Worm (Caenorhabditis elegans) whole organism, L2 larva: Measurements from ENCODE around the gene cutl-27.

Experiments
- alr-1 ChIP-seq: fragments of 150-350 bp; optimal IDR thresholded peaks from 2 replicates; lab custom pipeline; 2014; ENCODE audit warnings: missing biosample characterization, missing genetic modification characterization
- dmd-4 ChIP-seq: sonication (generic microtip); optimal IDR thresholded peaks from 2 replicates; lab custom pipeline; 2017; ENCODE audit warnings: missing biosample characterization, missing genetic modification characterization
- egl-27 ChIP-seq: sonication (generic microtip); optimal IDR thresholded peaks from 3 replicates; lab custom pipeline; 2017; ENCODE audit warnings: missing biosample characterization, missing genetic modification reagents, missing genetic modification characterization
- elt-1 ChIP-seq: fragments of 150-350 bp; optimal IDR thresholded peaks from 2 replicates; lab custom pipeline; 2014; ENCODE audit warnings: missing biosample characterization, missing genetic modification characterization
- elt-3 ChIP-seq: sonication (generic microtip); optimal IDR thresholded peaks from 2 replicates; lab custom pipeline; 2017; ENCODE audit warnings: missing biosample characterization, missing genetic modification characterization
- nhr-10 ChIP-seq: sonication (generic microtip); optimal IDR thresholded peaks from 2 replicates; lab custom pipeline; 2017; ENCODE audit warnings: missing biosample characterization, missing genetic modification characterization
- nhr-12 ChIP-seq: fragments of 150-350 bp; optimal IDR thresholded peaks from 2 replicates; lab custom pipeline; 2014; ENCODE audit warnings: missing biosample characterization, missing genetic modification characterization
- nhr-237 ChIP-seq: fragments of 150-350 bp; optimal IDR thresholded peaks from 2 replicates; lab custom pipeline; 2014; ENCODE audit warnings: missing biosample characterization, missing genetic modification characterization
- nhr-77 ChIP-seq: fragments of 150-350 bp; optimal IDR thresholded peaks from 2 replicates; lab custom pipeline; 2014; ENCODE audit warnings: missing biosample characterization, missing genetic modification characterization
- snpc-4 ChIP-seq: fragments of 150-350 bp; optimal IDR thresholded peaks from 2 replicates; lab custom pipeline; 2014; ENCODE audit warnings: missing biosample characterization, missing genetic modification characterization

DNA sequence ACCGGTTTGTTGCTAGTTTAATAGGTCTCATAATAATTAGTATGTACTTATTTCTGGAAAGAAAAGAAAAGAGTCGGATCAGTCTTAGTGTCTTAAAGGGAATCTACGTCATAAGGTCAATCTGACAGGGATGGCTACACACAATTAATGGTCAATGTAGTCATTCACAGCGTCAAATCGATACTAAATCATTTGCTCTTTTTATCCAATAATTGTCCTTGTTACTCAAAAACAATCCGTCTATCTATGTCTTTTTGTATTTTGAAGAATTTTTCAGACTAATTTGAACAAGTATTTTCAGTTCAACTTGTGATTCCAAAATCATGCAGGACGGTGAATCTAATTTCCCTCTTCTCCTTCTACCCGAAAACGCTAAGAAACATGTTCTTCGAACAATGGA is 39.7 kb upstream of the cutl-27 start, which contains the start of gene fbxb-3:
- no peak for TF ChIP-seq nhr-10 (tag; lab: Kevin White, UChicago)
- TF ChIP-seq nhr-12, result no peak
- no peak for TF ChIP-seq elt-1
- TF ChIP-seq egl-27 (tag; lab: Kevin White, UChicago), result no peak
- TF ChIP-seq snpc-4 (tag; lab: Kevin White, UChicago), result no peak
- no peak for TF ChIP-seq elt-3
- no peak for TF ChIP-seq dmd-4 (tag; lab: Kevin White, UChicago)
- no peak for TF ChIP-seq nhr-77 (tag; lab: Kevin White, UChicago)
- TF ChIP-seq alr-1 (tag; lab: Kevin White, UChicago), result no peak
- no peak for TF ChIP-seq nhr-237 (tag; lab: Kevin White, UChicago)
